Fruit fly (Drosophila melanogaster): ENCODE results near the gene CG5151.

CG5151 gene

DNA sequence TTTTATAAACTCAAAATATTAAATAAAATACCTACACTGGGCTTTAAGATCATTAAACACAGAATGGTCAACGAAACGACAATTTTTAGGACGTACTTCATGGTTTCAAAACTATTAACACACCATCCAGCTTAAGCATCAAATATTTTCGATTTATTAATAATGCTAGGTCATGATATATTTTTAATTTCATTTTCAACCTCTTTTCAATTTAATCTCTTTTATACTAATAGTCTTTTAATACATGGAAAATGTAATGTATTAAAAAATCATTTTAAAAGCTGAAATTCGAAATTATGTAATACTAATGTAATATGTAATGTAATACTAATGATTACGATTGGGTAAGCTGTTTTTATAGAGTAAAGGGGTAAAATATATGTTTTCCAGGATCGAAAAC, 5.5 kb upstream of the CG5151 start, which contains the start of gene CG33796:
Gene CG33796 (minus strand): TSS at position 101 of the 400 bp plus-strand sequence.
- TF ChIP-seq psq (optimal IDR thresholded peaks at IDR 0.05) (no peak), insv (optimal IDR thresholded peaks at IDR 0.05) (no peak), h (optimal IDR thresholded peaks at IDR 0.05) (no peak), Sin3A (optimal IDR thresholded peaks at IDR 0.05) (no peak), ttk (optimal IDR thresholded peaks at IDR 0.05) (no peak), Myc (optimal IDR thresholded peaks at IDR 0.05) (no peak)

- TF ChIP-seq ttk (optimal IDR thresholded peaks at IDR 0.05), result no peak
- TF ChIP-seq Myc (optimal IDR thresholded peaks at IDR 0.05), result no peak
- no peak for TF ChIP-seq insv (optimal IDR thresholded peaks at IDR 0.05)
- no peak for TF ChIP-seq h (optimal IDR thresholded peaks at IDR 0.05)
- TF ChIP-seq psq (optimal IDR thresholded peaks at IDR 0.05), result no peak
- no peak for TF ChIP-seq Sin3A (optimal IDR thresholded peaks at IDR 0.05)
These were observed 4.1 kb upstream of the CG5151 start for dm6 chr3L:16168503-16169189.

DNA sequence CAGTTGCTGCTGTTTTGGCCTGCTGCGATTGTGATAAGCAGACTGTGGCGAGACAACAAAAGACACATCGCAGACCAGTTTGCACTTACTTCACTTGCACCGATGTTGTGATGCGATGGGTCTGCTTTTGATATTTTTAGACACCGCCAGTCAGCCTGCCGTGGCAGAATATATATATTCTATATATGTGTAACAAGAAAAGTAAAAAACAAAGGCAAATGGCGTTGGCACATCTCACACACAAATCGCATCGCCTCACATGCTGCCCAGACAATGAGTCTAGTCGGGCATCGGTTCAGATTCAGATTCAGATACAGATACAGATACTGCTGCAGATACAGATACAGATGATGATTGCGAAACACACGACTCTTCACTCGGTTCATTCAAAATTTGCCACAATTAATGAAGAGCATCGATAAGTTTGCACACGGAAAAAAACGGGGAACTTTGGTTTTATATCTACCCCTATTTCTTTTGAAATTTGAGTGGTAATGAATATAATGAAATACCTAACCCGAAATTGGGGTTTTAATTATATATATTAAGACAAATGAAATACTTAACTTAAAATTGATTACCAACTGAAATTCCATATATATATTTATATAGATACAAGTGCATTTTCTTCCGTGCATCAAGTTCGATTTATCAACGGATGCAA, 3.4 kb upstream of the CG5151 start:
- TF ChIP-seq h (optimal IDR thresholded peaks at IDR 0.05) (no peak), Sin3A (optimal IDR thresholded peaks at IDR 0.05) (no peak), insv (optimal IDR thresholded peaks at IDR 0.05) (no peak), Myc (optimal IDR thresholded peaks at IDR 0.05) (no peak), ttk (optimal IDR thresholded peaks at IDR 0.05) (no peak), psq (optimal IDR thresholded peaks at IDR 0.05) (no peak)

dm6 chr3L:16166998-16167344, 2.5 kb upstream of the CG5151 start:
- no peak for TF ChIP-seq ttk (optimal IDR thresholded peaks at IDR 0.05)
- TF ChIP-seq insv (optimal IDR thresholded peaks at IDR 0.05), result no peak

dm6 chr3L:16166217-16166997, 1.9 kb upstream of the CG5151 start:
- TF ChIP-seq insv (optimal IDR thresholded peaks at IDR 0.05) (no peak), psq (optimal IDR thresholded peaks at IDR 0.05) (no peak), Myc (optimal IDR thresholded peaks at IDR 0.05) (no peak), h (optimal IDR thresholded peaks at IDR 0.05) (no peak), Sin3A (optimal IDR thresholded peaks at IDR 0.05) (no peak), ttk (optimal IDR thresholded peaks at IDR 0.05) (no peak)

DNA sequence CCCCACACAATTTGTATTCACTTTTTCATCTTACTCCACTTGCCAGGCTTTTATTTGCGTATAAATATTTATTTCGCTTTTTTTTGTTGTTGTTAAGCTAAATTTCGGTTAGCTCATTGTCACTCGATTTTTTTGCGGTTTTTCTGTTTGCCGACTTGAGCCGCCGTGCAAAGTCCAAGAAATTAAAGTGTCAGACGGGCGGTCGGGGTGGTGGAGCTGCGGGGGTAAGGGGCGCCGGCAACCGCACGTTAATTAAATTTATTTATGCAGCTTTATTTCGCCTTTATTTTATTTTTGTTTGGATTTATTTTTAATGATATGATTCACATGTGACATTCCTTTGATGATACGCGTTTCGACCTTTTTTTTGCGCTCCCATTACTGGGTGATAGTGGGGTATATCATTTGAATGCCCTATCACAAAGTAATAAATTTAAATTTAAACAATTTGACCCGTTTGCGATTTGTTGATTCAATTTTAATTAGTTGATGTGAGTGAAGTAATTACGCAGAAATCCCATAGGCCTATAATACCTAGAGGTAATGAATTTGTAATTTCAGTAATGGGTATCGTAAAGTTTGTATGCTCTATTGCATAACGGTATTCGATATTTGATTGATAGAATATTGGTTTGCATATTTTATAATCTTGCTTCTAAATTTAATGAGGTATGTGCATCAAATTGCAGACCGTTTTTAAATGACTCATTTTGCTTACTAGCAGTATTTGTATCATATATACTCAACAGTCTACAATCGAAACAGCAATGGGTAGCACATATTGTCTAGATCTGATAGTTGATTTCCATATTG, 1.1 kb upstream of the CG5151 start:
- no peak for TF ChIP-seq Sin3A (optimal IDR thresholded peaks at IDR 0.05)
- no peak for TF ChIP-seq Myc (optimal IDR thresholded peaks at IDR 0.05)
- no peak for TF ChIP-seq h (optimal IDR thresholded peaks at IDR 0.05)
- TF ChIP-seq ttk (optimal IDR thresholded peaks at IDR 0.05), result no peak
- no peak for TF ChIP-seq insv (optimal IDR thresholded peaks at IDR 0.05)
- TF ChIP-seq psq (optimal IDR thresholded peaks at IDR 0.05), result no peak

- TF ChIP-seq Sin3A (optimal IDR thresholded peaks at IDR 0.05), result no peak
These were observed 2.5 kb downstream of the CG5151 start for dm6 chr3L:16161847-16162556.

dm6 chr3L:16161131-16161530, 3.4 kb downstream of the CG5151 start:
- TF ChIP-seq psq (optimal IDR thresholded peaks at IDR 0.05) (no peak), Sin3A (optimal IDR thresholded peaks at IDR 0.05) (no peak), Myc (optimal IDR thresholded peaks at IDR 0.05) (no peak), insv (optimal IDR thresholded peaks at IDR 0.05) (no peak), ttk (optimal IDR thresholded peaks at IDR 0.05) (no peak), h (optimal IDR thresholded peaks at IDR 0.05) (no peak)

dm6 chr3L:16160420-16161069, 4.0 kb downstream of the CG5151 start:
- no peak for TF ChIP-seq ttk (optimal IDR thresholded peaks at IDR 0.05)
- no peak for TF ChIP-seq Myc (optimal IDR thresholded peaks at IDR 0.05)
- TF ChIP-seq insv (optimal IDR thresholded peaks at IDR 0.05), result no peak
- TF ChIP-seq psq (optimal IDR thresholded peaks at IDR 0.05), result no peak

- TF ChIP-seq psq (optimal IDR thresholded peaks at IDR 0.05) (no peak), h (optimal IDR thresholded peaks at IDR 0.05) (no peak), Myc (optimal IDR thresholded peaks at IDR 0.05) (no peak), insv (optimal IDR thresholded peaks at IDR 0.05) (no peak), ttk (optimal IDR thresholded peaks at IDR 0.05) (no peak), Sin3A (optimal IDR thresholded peaks at IDR 0.05) (no peak)
These were observed 4.5 kb downstream of the CG5151 start for dm6 chr3L:16160073-16160398.

Measured in Kc167 (cell line).